Fruit fly (Drosophila melanogaster) whole organism, embryonic: ENCODE data around the gene Seipin.

Experiments
- ATbp ChIP-seq: fragments of 200-800 bp; sonication (Bioruptor generic); optimal IDR thresholded peaks from 2 replicates; lab custom pipeline; 2017; ENCODE audit warnings: missing biosample characterization, mild to moderate bottlenecking, missing genetic modification characterization, missing genetic modification reagents
- Antp ChIP-seq: fragments of 200-800 bp; sonication (Bioruptor generic); optimal IDR thresholded peaks from 3 replicates; lab custom pipeline; 2016; ENCODE audit warnings: missing biosample characterization, missing genetic modification characterization
- Atf6 ChIP-seq: fragments of 200-800 bp; sonication (Bioruptor generic); IDR thresholded peaks from 2 replicates; pipeline ENCODE4 v1.3.6; 2022; ENCODE audit warnings: missing biosample characterization, missing genetic modification characterization
- C15 ChIP-seq: fragments of 200-800 bp; sonication (Bioruptor generic); IDR thresholded peaks from 3 replicates; pipeline ENCODE4 v1.3.6; 2022; ENCODE audit warnings: missing biosample characterization, missing genetic modification characterization
- CG10147 ChIP-seq: fragments of 200-800 bp; sonication (Bioruptor generic); optimal IDR thresholded peaks from 2 replicates; lab custom pipeline; 2019; ENCODE audit warnings: missing biosample characterization, mild to moderate bottlenecking, missing genetic modification characterization, moderate library complexity
- CG10267 ChIP-seq: fragments of 200-800 bp; sonication (Bioruptor generic); optimal IDR thresholded peaks from 2 replicates; lab custom pipeline; 2018; ENCODE audit warnings: missing biosample characterization, mild to moderate bottlenecking, missing genetic modification characterization, moderate library complexity
- CG10366 ChIP-seq: fragments of 200-800 bp; sonication (Bioruptor generic); IDR thresholded peaks from 2 replicates; pipeline ENCODE4 v1.3.6; 2022; ENCODE audit warnings: missing biosample characterization, missing genetic modification characterization
- CG10959 ChIP-seq: fragments of 200-800 bp; sonication (Bioruptor generic); IDR thresholded peaks from 2 replicates; pipeline ENCODE4 v1.3.6; 2022; ENCODE audit warnings: missing biosample characterization, missing genetic modification characterization
- CG11696 ChIP-seq: fragments of 200-800 bp; sonication (Bioruptor generic); IDR thresholded peaks from 2 replicates; pipeline ENCODE4 v1.3.6; 2022; ENCODE audit warnings: missing biosample characterization, missing genetic modification characterization
- CG12299 ChIP-seq: fragments of 200-800 bp; sonication (Bioruptor generic); optimal IDR thresholded peaks from 2 replicates; lab custom pipeline; 2018; ENCODE audit warnings: missing biosample characterization, mild to moderate bottlenecking, missing genetic modification characterization
- CG12659 ChIP-seq: fragments of 200-800 bp; sonication (Bioruptor generic); optimal IDR thresholded peaks from 3 replicates; lab custom pipeline; 2017; ENCODE audit warnings: mild to moderate bottlenecking, missing biosample characterization, missing genetic modification reagents, missing genetic modification characterization
- CG12744 ChIP-seq: fragments of 200-800 bp; sonication (Bioruptor generic); optimal IDR thresholded peaks from 2 replicates; lab custom pipeline; 2016; ENCODE audit warnings: missing biosample characterization, missing genetic modification characterization
- CG17186 ChIP-seq: fragments of 200-800 bp; sonication (Bioruptor generic); optimal IDR thresholded peaks from 3 replicates; lab custom pipeline; 2017; ENCODE audit warnings: missing biosample characterization, missing genetic modification reagents, missing genetic modification characterization
- CG17359 ChIP-seq: fragments of 200-800 bp; sonication (Bioruptor generic); optimal IDR thresholded peaks from 3 replicates; lab custom pipeline; 2018; ENCODE audit warnings: missing biosample characterization, mild to moderate bottlenecking, missing genetic modification characterization, moderate library complexity
- CG1792 ChIP-seq: fragments of 200-800 bp; sonication (Bioruptor generic); optimal IDR thresholded peaks from 2 replicates; lab custom pipeline; 2016; ENCODE audit warnings: missing biosample characterization, missing genetic modification characterization
- CG2129 ChIP-seq: fragments of 200-800 bp; sonication (Bioruptor generic); IDR thresholded peaks from 2 replicates; pipeline ENCODE4 v1.3.6; 2022; ENCODE audit warnings: missing biosample characterization, missing genetic modification characterization; ENCODE audit not compliant: partially characterized antibody
- CG30403 ChIP-seq: fragments of 200-800 bp; sonication (Bioruptor generic); optimal IDR thresholded peaks from 3 replicates; lab custom pipeline; 2016; ENCODE audit warnings: missing biosample characterization, missing genetic modification characterization
- CG31365 ChIP-seq: fragments of 200-800 bp; sonication (Bioruptor generic); optimal IDR thresholded peaks from 2 replicates; lab custom pipeline; 2018; ENCODE audit warnings: missing biosample characterization, mild to moderate bottlenecking, missing genetic modification characterization
- CG32772 ChIP-seq: fragments of 200-800 bp; sonication (Bioruptor generic); IDR thresholded peaks from 2 replicates; pipeline ENCODE4 v1.3.6; 2022; ENCODE audit warnings: missing biosample characterization, missing genetic modification characterization
- CG4730 ChIP-seq: fragments of 200-800 bp; sonication (Bioruptor generic); IDR thresholded peaks from 2 replicates; pipeline ENCODE4 v1.3.6; 2022; ENCODE audit warnings: missing biosample characterization, missing genetic modification characterization
- CG4854 ChIP-seq: fragments of 200-800 bp; sonication (Bioruptor generic); optimal IDR thresholded peaks from 2 replicates; lab custom pipeline; 2016; ENCODE audit warnings: missing biosample characterization, missing genetic modification characterization, inconsistent platforms
- CG6791 ChIP-seq: fragments of 200-800 bp; sonication (Bioruptor generic); IDR thresholded peaks from 3 replicates; pipeline ENCODE4 v1.3.6; 2022; ENCODE audit warnings: missing biosample characterization, missing genetic modification characterization; ENCODE audit not compliant: partially characterized antibody
- CG9437 ChIP-seq: fragments of 200-800 bp; sonication (Bioruptor generic); optimal IDR thresholded peaks from 2 replicates; lab custom pipeline; 2018; ENCODE audit warnings: missing biosample characterization, mild to moderate bottlenecking, missing genetic modification characterization
- Camta ChIP-seq: fragments of 200-800 bp; sonication (Bioruptor generic); optimal IDR thresholded peaks from 2 replicates; lab custom pipeline; 2016; ENCODE audit warnings: missing biosample characterization, missing genetic modification characterization
- Dref ChIP-seq: fragments of 200-800 bp; sonication (Bioruptor generic); IDR thresholded peaks from 2 replicates; pipeline ENCODE4 v1.3.6; 2022; ENCODE audit warnings: missing biosample characterization, missing genetic modification characterization
- HmgZ ChIP-seq: fragments of 200-800 bp; sonication (Bioruptor generic); optimal IDR thresholded peaks from 2 replicates; lab custom pipeline; 2018; ENCODE audit warnings: missing biosample characterization, mild to moderate bottlenecking, missing genetic modification characterization
- Hr3 ChIP-seq: fragments of 200-800 bp; sonication (Bioruptor generic); optimal IDR thresholded peaks from 3 replicates; lab custom pipeline; 2016; ENCODE audit warnings: missing biosample characterization, missing genetic modification characterization
- Kr ChIP-seq: fragments of 200-800 bp; sonication (Bioruptor generic); optimal IDR thresholded peaks from 2 replicates; lab custom pipeline; 2017; ENCODE audit warnings: missing biosample characterization, mild to moderate bottlenecking, missing genetic modification characterization
- NFAT ChIP-seq: fragments of 200-800 bp; sonication (Bioruptor generic); IDR thresholded peaks from 2 replicates; pipeline ENCODE4 v1.3.6; 2022; ENCODE audit warnings: missing biosample characterization, missing genetic modification characterization
- Oli ChIP-seq: fragments of 200-800 bp; sonication (Bioruptor generic); optimal IDR thresholded peaks from 2 replicates; lab custom pipeline; 2018; ENCODE audit warnings: missing biosample characterization, mild to moderate bottlenecking, missing genetic modification characterization, moderate library complexity
- Pdp1 ChIP-seq, 2 experiments: fragments of 200-800 bp; sonication (Bioruptor generic); optimal IDR thresholded peaks; 3 replicates each; lab custom pipeline; 2016; ENCODE audit warnings: missing biosample characterization in 2 of 2, missing genetic modification characterization in 2 of 2, mild to moderate bottlenecking in 1 of 2, moderate library complexity in 1 of 2
- Scr ChIP-seq: fragments of 200-800 bp; sonication (Bioruptor generic); IDR thresholded peaks from 2 replicates; pipeline ENCODE4 v1.3.6; 2022; ENCODE audit warnings: missing biosample characterization, missing genetic modification characterization; ENCODE audit not compliant: partially characterized antibody
- Spps ChIP-seq: fragments of 200-800 bp; sonication (Bioruptor generic); optimal IDR thresholded peaks from 2 replicates; lab custom pipeline; 2018; ENCODE audit warnings: missing biosample characterization, mild to moderate bottlenecking, missing genetic modification characterization
- YL-1 ChIP-seq: fragments of 200-800 bp; sonication (Bioruptor generic); optimal IDR thresholded peaks from 3 replicates; lab custom pipeline; 2017; ENCODE audit warnings: missing biosample characterization, mild to moderate bottlenecking, missing genetic modification characterization
- cg ChIP-seq: fragments of 200-800 bp; sonication (Bioruptor generic); optimal IDR thresholded peaks from 3 replicates; lab custom pipeline; 2019; ENCODE audit warnings: missing biosample characterization, mild to moderate bottlenecking, missing genetic modification characterization, moderate library complexity
- crp ChIP-seq, 2 experiments: fragments of 200-800 bp; sonication (Bioruptor generic); optimal IDR thresholded peaks; 2 replicates in 1 of 2; 3 replicates in 1 of 2; lab custom pipeline; 2017; ENCODE audit warnings: missing biosample characterization in 2 of 2, missing genetic modification characterization in 2 of 2, mild to moderate bottlenecking in 1 of 2, moderate library complexity in 1 of 2
- danr ChIP-seq: fragments of 200-800 bp; sonication (Bioruptor generic); IDR thresholded peaks from 2 replicates; pipeline ENCODE4 v1.3.6; 2022; ENCODE audit warnings: missing biosample characterization, missing genetic modification characterization
- gsb ChIP-seq: fragments of 200-800 bp; sonication (Bioruptor generic); IDR thresholded peaks from 2 replicates; pipeline ENCODE4 v1.3.6; 2022; ENCODE audit warnings: missing biosample characterization, missing genetic modification characterization
- hbn ChIP-seq: fragments of 200-800 bp; sonication (Bioruptor generic); IDR thresholded peaks from 2 replicates; pipeline ENCODE4 v1.3.6; 2022; ENCODE audit warnings: missing biosample characterization, missing genetic modification characterization; ENCODE audit not compliant: partially characterized antibody
- lbe ChIP-seq: fragments of 200-800 bp; sonication (Bioruptor generic); optimal IDR thresholded peaks from 2 replicates; lab custom pipeline; 2016; ENCODE audit warnings: missing biosample characterization, mild to moderate bottlenecking, missing genetic modification characterization
- pita ChIP-seq: fragments of 200-800 bp; sonication (Bioruptor generic); optimal IDR thresholded peaks from 2 replicates; lab custom pipeline; 2017; ENCODE audit warnings: missing biosample characterization, mild to moderate bottlenecking, missing genetic modification characterization
- sc ChIP-seq, 3 experiments: fragments of >200 bp in 2 of 3; fragments of 200-800 bp in 1 of 3; sonication (Bioruptor generic) in 1 of 3; optimal IDR thresholded peaks; 2 replicates in 2 of 3; 3 replicates in 1 of 3; lab custom pipeline; 2017; ENCODE audit warnings: mild to moderate bottlenecking in 1 of 3, missing biosample characterization in 1 of 3, missing genetic modification characterization in 1 of 3, missing genetic modification reagents in 1 of 3
- sisA ChIP-seq: fragments of 200-800 bp; sonication (Bioruptor generic); IDR thresholded peaks from 2 replicates; pipeline ENCODE4 v1.3.6; 2022; ENCODE audit warnings: missing biosample characterization, missing genetic modification characterization
- sug ChIP-seq: fragments of 200-800 bp; optimal IDR thresholded peaks from 2 replicates; lab custom pipeline; 2019; ENCODE audit warnings: missing biosample characterization, mild to moderate bottlenecking, missing genetic modification characterization, moderate library complexity
- unc-4 ChIP-seq: fragments of 200-800 bp; sonication (Bioruptor generic); IDR thresholded peaks from 2 replicates; pipeline ENCODE4 v1.3.6; 2022; ENCODE audit warnings: missing biosample characterization, missing genetic modification characterization; ENCODE audit not compliant: partially characterized antibody
- usp ChIP-seq: fragments of >200 bp; optimal IDR thresholded peaks from 2 replicates; lab custom pipeline; 2017; ENCODE audit warnings: missing biosample characterization, missing genetic modification characterization
- wor ChIP-seq: fragments of 200-800 bp; sonication (Bioruptor generic); IDR thresholded peaks from 2 replicates; pipeline ENCODE4 v1.3.6; 2022; ENCODE audit warnings: missing biosample characterization, missing genetic modification characterization
- z ChIP-seq: fragments of 200-800 bp; sonication (Bioruptor generic); IDR thresholded peaks from 3 replicates; pipeline ENCODE4 v1.3.6; 2022; ENCODE audit warnings: missing biosample characterization, missing genetic modification characterization

Gene Seipin

dm6 chrX:2608470-2609157 is 11.0 kb upstream of the Seipin start, which contains the start of gene Smyd3 (continued):
- peak; percentile 40 for TF ChIP-seq Spps
- peak; percentile 77 for TF ChIP-seq Camta
- no peak for TF ChIP-seq cg (GFP tag; lab: Kevin White, UChicago)
- no peak for TF ChIP-seq sc (optimal IDR thresholded peaks at IDR 0.05; lab: Kevin White, UChicago)
- peak; percentile 42 for TF ChIP-seq sc (GFP tag; optimal IDR thresholded peaks at IDR 0.05; lab: Kevin White, UChicago)
- peak; percentile 29 for TF ChIP-seq CG12299
- TF ChIP-seq sisA = peak; percentile 81
- no peak for TF ChIP-seq pita (GFP tag; lab: Kevin White, UChicago)
- peak; percentile 80 for TF ChIP-seq lbe (GFP tag; lab: Kevin White, UChicago)
- 0 out of 2 replicates have a peak, but pooled peaks have one; percentile 12 for TF ChIP-seq unc-4 (GFP tag; lab: Robert Waterston, UW)
- peak; percentile 70 for TF ChIP-seq CG12659
- TF ChIP-seq CG32772 (GFP tag; lab: Robert Waterston, UW) = peak; percentile 73
- TF ChIP-seq C15 (GFP tag; lab: Robert Waterston, UW) = peak; percentile 64; the same call in 1 of the 3 replicates
- peak; percentile 26 for TF ChIP-seq CG9437
- peak; percentile 70 for TF ChIP-seq CG11696 (GFP tag; lab: Robert Waterston, UW)
- peak; percentile 67 for TF ChIP-seq HmgZ (tag; lab: Kevin White, UChicago)
- TF ChIP-seq CG4854 (GFP tag; lab: Kevin White, UChicago) = peak; percentile 77
- no peak for TF ChIP-seq usp (GFP tag; lab: Kevin White, UChicago)
- TF ChIP-seq CG10366 = peak; percentile 84
- peak; percentile 69 for TF ChIP-seq danr (GFP tag; lab: Robert Waterston, UW)
- peak; percentile 62 for TF ChIP-seq CG10959
- TF ChIP-seq Pdp1 (GFP tag; optimal IDR thresholded peaks at IDR 0.05; lab: Kevin White, UChicago) = peak; percentile 62 to 79
- peak; percentile 46 for TF ChIP-seq CG1792 (GFP tag; lab: Kevin White, UChicago)
- no peak for TF ChIP-seq CG2129
- TF ChIP-seq CG6791 (GFP tag; lab: Robert Waterston, UW) = no peak
- TF ChIP-seq gsb (GFP tag; lab: Robert Waterston, UW) = peak; percentile 52; the same call in 1 of the 2 replicates
- peak; percentile 54 for TF ChIP-seq sug (tag; lab: Kevin White, UChicago)
- no peak for TF ChIP-seq hbn (GFP tag; lab: Robert Waterston, UW)
- peak; percentile 87 for TF ChIP-seq NFAT (GFP tag; lab: Robert Waterston, UW)
- TF ChIP-seq Atf6 (GFP tag; lab: Robert Waterston, UW) = peak; percentile 84
- TF ChIP-seq Hr3 (GFP tag; lab: Kevin White, UChicago) = peak; percentile 72
- TF ChIP-seq wor (GFP tag; lab: Robert Waterston, UW) = peak; percentile 48
- peak; percentile 53 for TF ChIP-seq CG10267 (tag; lab: Kevin White, UChicago)
- TF ChIP-seq CG31365 = no peak
- peak; percentile 85 for TF ChIP-seq CG30403
- no peak for TF ChIP-seq CG17186 (GFP tag; lab: Kevin White, UChicago)
- TF ChIP-seq CG10147 (GFP tag; lab: Kevin White, UChicago) = no peak
- peak in 1 of 2 experiments; percentile 34 for TF ChIP-seq crp (GFP tag; optimal IDR thresholded peaks at IDR 0.05; lab: Kevin White, UChicago)
- TF ChIP-seq YL-1 (GFP tag; lab: Kevin White, UChicago) = peak; percentile 64
- TF ChIP-seq Kr (GFP tag; lab: Kevin White, UChicago) = no peak
- TF ChIP-seq Antp (GFP tag; lab: Kevin White, UChicago) = peak; percentile 79
- TF ChIP-seq CG4730 (GFP tag; lab: Robert Waterston, UW) = peak; percentile 78
- no peak for TF ChIP-seq Scr (GFP tag; lab: Robert Waterston, UW)
- TF ChIP-seq CG12744 (GFP tag; lab: Kevin White, UChicago) = peak; percentile 67
- TF ChIP-seq Dref = 0 out of 2 replicates have a peak, but pooled peaks have one; percentile 26
- peak; percentile 76 for TF ChIP-seq CG17359
- TF ChIP-seq z = no peak
- TF ChIP-seq ATbp (GFP tag; lab: Kevin White, UChicago) = peak; percentile 62
- peak; percentile 69 for TF ChIP-seq Oli (tag; lab: Kevin White, UChicago)
